Fruit fly (Drosophila melanogaster): Measurements from ENCODE around the gene CG34316.

The CG34316 gene

dm6 chr3R:15196134-15197034 is 34.0 kb upstream of the CG34316 start, which contains the start of the genes Kpc1 and CG42542 (continued):
- TF ChIP-seq gcm2 (GFP tag; optimal IDR thresholded peaks at IDR 0.05) (peak; percentile 78), CG3838 (GFP tag; optimal IDR thresholded peaks at IDR 0.05) (peak; percentile 4), Oaz (GFP tag; IDR thresholded peaks at IDR 0.05) (no peak), onecut (GFP tag; IDR thresholded peaks at IDR 0.05) (peak; percentile 0), CG2678 (tag; optimal IDR thresholded peaks at IDR 0.05) (peak; percentile 3), CG9215 (GFP tag; IDR thresholded peaks at IDR 0.05) (peak; percentile 65), CG6854 (GFP tag; optimal IDR thresholded peaks at IDR 0.05) (no peak), CG10462 (GFP tag; optimal IDR thresholded peaks at IDR 0.05) (peak; percentile 86), CG10565 (GFP tag; optimal IDR thresholded peaks at IDR 0.05) (no peak), bab2 (GFP tag; optimal IDR thresholded peaks at IDR 0.05) (peak; percentile 38), Kr (GFP tag; optimal IDR thresholded peaks at IDR 0.05) (peak; percentile 11), CG31388 (GFP tag; optimal IDR thresholded peaks at IDR 0.05) (peak; percentile 37), CG9797 (GFP tag; optimal IDR thresholded peaks at IDR 0.05) (peak; percentile 36), ap (GFP tag; IDR thresholded peaks at IDR 0.05) (no peak), Aef1 (GFP tag; IDR thresholded peaks at IDR 0.05) (no peak), Sin3A (optimal IDR thresholded peaks at IDR 0.05) (peak; percentile 89), CG11696 (GFP tag; IDR thresholded peaks at IDR 0.05) (0 out of 2 replicates have a peak, but pooled peaks have one; percentile 30), CG1792 (GFP tag; optimal IDR thresholded peaks at IDR 0.05) (peak; percentile 43), Camta (GFP tag; optimal IDR thresholded peaks at IDR 0.05) (no peak), Gsc (GFP tag; IDR thresholded peaks at IDR 0.05) (no peak), toy (GFP tag; IDR thresholded peaks at IDR 0.05) (no peak), Oli (tag; optimal IDR thresholded peaks at IDR 0.05) (peak; percentile 67), GATAe (GFP tag; conservative IDR thresholded peaks at IDR 0.05) (no peak), CG4730 (GFP tag; IDR thresholded peaks at IDR 0.05) (peak; percentile 45; the same call in 1 of the 2 replicates), org-1 (GFP tag; optimal IDR thresholded peaks at IDR 0.05) (peak; percentile 9), sens-2 (GFP tag; IDR thresholded peaks at IDR 0.05) (no peak; the same call in 1 of the 2 replicates), Abd-B (GFP tag; optimal IDR thresholded peaks at IDR 0.05) (no peak), nmo (GFP tag; optimal IDR thresholded peaks at IDR 0.05) (peak; percentile 26), grn (GFP tag; optimal IDR thresholded peaks at IDR 0.05) (no peak), Trl (optimal IDR thresholded peaks at IDR 0.05) (no peak), Trl (GFP tag; optimal IDR thresholded peaks at IDR 0.05) (peak; percentile 77), CG12659 (GFP tag; optimal IDR thresholded peaks at IDR 0.05) (peak; percentile 80), grau (tag; optimal IDR thresholded peaks at IDR 0.05) (peak; percentile 72), hkb (optimal IDR thresholded peaks at IDR 0.05) (peak; percentile 35), hkb (GFP tag; IDR thresholded peaks at IDR 0.05) (0 out of 2 replicates have a peak, but pooled peaks have one; percentile 20), CG13296 (GFP tag; optimal IDR thresholded peaks at IDR 0.05) (no peak), dysf (GFP tag; IDR thresholded peaks at IDR 0.05) (peak; percentile 44; the same call in 1 of the 3 replicates), CG17359 (tag; optimal IDR thresholded peaks at IDR 0.05) (peak; percentile 45), slbo (GFP tag; IDR thresholded peaks at IDR 0.05) (peak; percentile 81), knrl (GFP tag; IDR thresholded peaks at IDR 0.05; ENCODE audit: partially characterized antibody) (peak; percentile 93), Vsx1 (GFP tag; optimal IDR thresholded peaks at IDR 0.05) (peak; percentile 76), CG15514 (GFP tag; optimal IDR thresholded peaks at IDR 0.05) (peak; percentile 81), CG16815 (GFP tag; optimal IDR thresholded peaks at IDR 0.05) (peak; percentile 77), mirr (GFP tag; optimal IDR thresholded peaks at IDR 0.05) (peak; percentile 29), CG1832 (GFP tag; optimal IDR thresholded peaks at IDR 0.05) (peak; percentile 67), cwo (GFP tag; optimal IDR thresholded peaks at IDR 0.05) (peak; percentile 58), CG43689 (GFP tag; IDR thresholded peaks at IDR 0.05) (no peak), NK7.1 (GFP tag; optimal IDR thresholded peaks at IDR 0.05) (peak; percentile 48), ATbp (GFP tag; optimal IDR thresholded peaks at IDR 0.05) (peak; percentile 44), CG34224 (GFP tag; IDR thresholded peaks at IDR 0.05; ENCODE audit: partially characterized antibody) (peak; percentile 92; the same call in 2 of the 3 replicates)

Measured in whole organism, embryonic.